Worm (Caenorhabditis elegans) whole organism, late embryonic: ENCODE data around the gene gem-1.

Source experiments
- C08G9.2 ChIP-seq: sonication (generic microtip); optimal IDR thresholded peaks from 2 replicates; lab custom pipeline; 2016; ENCODE audit warnings: mild to moderate bottlenecking, missing genetic modification characterization, moderate library complexity, missing compliant biosample characterization
- T23F11.4 ChIP-seq: fragments of 200-800 bp; sonication (Bioruptor generic); optimal IDR thresholded peaks from 2 replicates; lab custom pipeline; 2018; ENCODE audit warnings: mild to moderate bottlenecking, missing genetic modification characterization, missing compliant biosample characterization
- ama-1 ChIP-seq: fragments of 150-350 bp; optimal IDR thresholded peaks from 2 replicates; lab custom pipeline; 2014
- ceh-18 ChIP-seq: sonication (generic microtip); optimal IDR thresholded peaks from 2 replicates; lab custom pipeline; 2016; ENCODE audit warnings: missing genetic modification characterization, missing compliant biosample characterization
- ceh-19 ChIP-seq: fragments of 200-800 bp; sonication (Bioruptor generic); optimal IDR thresholded peaks from 2 replicates; lab custom pipeline; 2018; ENCODE audit warnings: mild to moderate bottlenecking, missing genetic modification characterization, missing compliant biosample characterization
- ceh-2 ChIP-seq: sonication (generic microtip); optimal IDR thresholded peaks from 2 replicates; lab custom pipeline; 2016; ENCODE audit warnings: missing genotype, missing genetic modification characterization, missing compliant biosample characterization
- ceh-30 ChIP-seq: fragments of 150-350 bp; optimal IDR thresholded peaks from 2 replicates; lab custom pipeline; 2014; ENCODE audit warnings: missing biosample characterization, missing genetic modification characterization
- ceh-34 ChIP-seq: sonication (generic microtip); optimal IDR thresholded peaks from 2 replicates; lab custom pipeline; 2016; ENCODE audit warnings: mild to moderate bottlenecking, missing genetic modification characterization, missing compliant biosample characterization
- ceh-48 ChIP-seq: sonication (generic microtip); optimal IDR thresholded peaks from 2 replicates; lab custom pipeline; 2016; ENCODE audit warnings: missing genetic modification characterization, inconsistent platforms, missing compliant biosample characterization
- ceh-9 ChIP-seq: sonication (generic microtip); optimal IDR thresholded peaks from 2 replicates; lab custom pipeline; 2016; ENCODE audit warnings: mild to moderate bottlenecking, missing genetic modification characterization, inconsistent platforms, missing compliant biosample characterization
- che-1 ChIP-seq: sonication (generic microtip); optimal IDR thresholded peaks from 2 replicates; lab custom pipeline; 2016; ENCODE audit warnings: mild to moderate bottlenecking, missing genetic modification characterization, missing compliant biosample characterization
- dmd-4 ChIP-seq: sonication (generic microtip); optimal IDR thresholded peaks from 2 replicates; lab custom pipeline; 2016; ENCODE audit warnings: borderline replicate concordance, missing genetic modification characterization, missing compliant biosample characterization
- elt-2 ChIP-seq: sonication (generic microtip); optimal IDR thresholded peaks from 2 replicates; lab custom pipeline; 2016; ENCODE audit warnings: missing genetic modification reagents, missing genetic modification characterization, missing compliant biosample characterization
- elt-4 ChIP-seq: sonication (generic microtip); optimal IDR thresholded peaks from 2 replicates; lab custom pipeline; 2016; ENCODE audit warnings: missing genetic modification characterization, missing compliant biosample characterization
- fax-1 ChIP-seq: sonication (generic microtip); optimal IDR thresholded peaks from 2 replicates; lab custom pipeline; 2016; ENCODE audit warnings: missing genotype, missing genetic modification characterization, missing compliant biosample characterization
- hlh-6 ChIP-seq: sonication (generic microtip); optimal IDR thresholded peaks from 2 replicates; lab custom pipeline; 2016; ENCODE audit warnings: missing genotype, missing genetic modification characterization, missing compliant biosample characterization
- hlh-8 ChIP-seq: sonication (generic microtip); optimal IDR thresholded peaks from 2 replicates; lab custom pipeline; 2016; ENCODE audit warnings: missing genotype, missing genetic modification characterization, missing compliant biosample characterization
- lim-6 ChIP-seq: sonication (generic microtip); optimal IDR thresholded peaks from 2 replicates; lab custom pipeline; 2016; ENCODE audit warnings: missing genetic modification characterization, missing compliant biosample characterization
- lin-11 ChIP-seq: fragments of 200-800 bp; sonication (Bioruptor generic); optimal IDR thresholded peaks from 2 replicates; lab custom pipeline; 2018; ENCODE audit warnings: mild to moderate bottlenecking, missing genetic modification characterization, missing compliant biosample characterization
- nhr-11 ChIP-seq: fragments of 150-350 bp; optimal IDR thresholded peaks from 2 replicates; lab custom pipeline; 2014; ENCODE audit warnings: missing biosample characterization, missing genetic modification characterization
- nhr-232 ChIP-seq: sonication (generic microtip); optimal IDR thresholded peaks from 2 replicates; lab custom pipeline; 2016; ENCODE audit warnings: missing genetic modification characterization, missing compliant biosample characterization
- npax-4 ChIP-seq: sonication (generic microtip); optimal IDR thresholded peaks from 2 replicates; lab custom pipeline; 2016; ENCODE audit warnings: missing genetic modification characterization, missing compliant biosample characterization
- odd-2 ChIP-seq: sonication (generic microtip); optimal IDR thresholded peaks from 2 replicates; lab custom pipeline; 2017; ENCODE audit warnings: antibody characterized with exemption, mild to moderate bottlenecking, missing genetic modification characterization, missing compliant biosample characterization
- pag-3 ChIP-seq: sonication (generic microtip); optimal IDR thresholded peaks from 2 replicates; lab custom pipeline; 2016; ENCODE audit warnings: missing compliant biosample characterization, missing genetic modification characterization, borderline replicate concordance
- pat-9 ChIP-seq: fragments of 200-800 bp; sonication (Bioruptor generic); optimal IDR thresholded peaks from 2 replicates; lab custom pipeline; 2018; ENCODE audit warnings: mild to moderate bottlenecking, missing genetic modification characterization, moderate library complexity, missing compliant biosample characterization
- pha-2 ChIP-seq: sonication (generic microtip); optimal IDR thresholded peaks from 2 replicates; lab custom pipeline; 2017; ENCODE audit warnings: mild to moderate bottlenecking, missing genetic modification characterization, missing compliant biosample characterization
- pqm-1 ChIP-seq: sonication (generic microtip); optimal IDR thresholded peaks from 2 replicates; lab custom pipeline; 2016; ENCODE audit warnings: missing genetic modification characterization, missing compliant biosample characterization
- ref-2 ChIP-seq: sonication (generic microtip); optimal IDR thresholded peaks from 2 replicates; lab custom pipeline; 2016; ENCODE audit warnings: missing genetic modification characterization, missing compliant biosample characterization
- rnt-1 ChIP-seq: sonication (generic microtip); optimal IDR thresholded peaks from 2 replicates; lab custom pipeline; 2016; ENCODE audit warnings: missing genetic modification characterization, missing compliant biosample characterization
- sdc-2 ChIP-seq: sonication (generic microtip); optimal IDR thresholded peaks from 2 replicates; lab custom pipeline; 2016; ENCODE audit warnings: missing genotype, missing genetic modification characterization, missing compliant biosample characterization
- sox-2 ChIP-seq: fragments of 200-800 bp; sonication (Bioruptor generic); IDR thresholded peaks from 2 replicates; pipeline ENCODE4 v1.3.6; 2022; ENCODE audit warnings: missing genetic modification reagents, missing genetic modification characterization, missing compliant biosample characterization
- syd-9 ChIP-seq: sonication (generic microtip); optimal IDR thresholded peaks from 2 replicates; lab custom pipeline; 2016; ENCODE audit warnings: mild to moderate bottlenecking, missing genetic modification characterization, moderate library complexity, missing compliant biosample characterization
- tbx-7 ChIP-seq: sonication (generic microtip); optimal IDR thresholded peaks from 2 replicates; lab custom pipeline; 2016; ENCODE audit warnings: missing genotype, missing genetic modification characterization, missing compliant biosample characterization
- ttx-3 ChIP-seq: sonication (generic microtip); optimal IDR thresholded peaks from 2 replicates; lab custom pipeline; 2016; ENCODE audit warnings: missing genetic modification reagents, missing genetic modification characterization, missing compliant biosample characterization
- unc-3 ChIP-seq, 2 experiments: fragments of 200-800 bp in 1 of 2; sonication (Bioruptor generic) in 1 of 2; sonication (generic microtip) in 1 of 2; conservative IDR thresholded peaks in 1 of 2; optimal IDR thresholded peaks in 1 of 2; 2 replicates each; pipeline versions ENCODE4 v1.3.6 to Lab custom; 2016 to 2022; ENCODE audit warnings: missing compliant biosample characterization in 2 of 2, missing genetic modification characterization in 2 of 2, missing genetic modification reagents in 1 of 2
- ztf-16 ChIP-seq: sonication (generic microtip); optimal IDR thresholded peaks from 2 replicates; lab custom pipeline; 2017; ENCODE audit warnings: missing genetic modification characterization, missing compliant biosample characterization

The gem-1 gene

DNA sequence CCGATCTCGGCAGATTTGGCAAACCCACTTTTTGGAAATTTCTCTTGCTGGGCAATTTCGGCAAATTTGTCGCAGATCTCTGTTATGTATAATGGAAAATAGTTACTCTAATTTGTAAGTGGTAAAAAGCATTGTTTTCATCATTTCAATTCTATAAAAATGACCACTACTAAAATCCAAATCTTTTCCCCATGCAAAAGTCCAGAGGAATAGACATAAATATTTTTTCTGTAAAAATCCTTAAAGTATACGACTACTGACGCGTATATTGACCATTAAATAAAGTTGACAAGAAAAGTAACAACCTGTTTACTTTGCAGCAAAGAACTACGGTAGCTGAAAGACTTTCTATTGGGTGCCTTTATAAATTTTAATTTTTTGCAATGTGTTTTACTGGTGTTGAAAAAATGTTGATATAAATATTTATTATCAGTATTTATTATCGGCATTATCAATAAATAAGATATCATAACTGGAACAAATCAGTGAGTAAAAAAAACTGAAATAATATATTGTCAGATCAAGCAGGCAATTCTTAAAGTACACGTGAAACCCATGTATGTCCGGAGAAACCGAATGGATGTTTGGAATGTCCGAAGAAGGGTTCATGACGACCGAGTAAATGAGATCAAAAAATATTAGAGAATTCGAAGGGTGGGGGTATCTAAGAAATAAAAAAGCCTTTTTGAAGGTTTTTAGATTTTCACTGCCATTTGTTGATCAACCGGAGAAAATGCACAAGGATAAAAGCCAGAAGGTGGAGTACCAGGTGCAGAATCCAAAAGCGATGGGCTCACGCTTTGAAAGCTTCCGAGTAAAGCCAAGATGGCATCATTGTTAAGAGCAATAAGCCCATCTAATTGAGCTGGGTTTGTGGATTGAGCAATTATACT is 27.3 kb downstream of the gem-1 start:
- no peak for TF ChIP-seq hlh-8 (tag; lab: Kevin White, UChicago)
- no peak for TF ChIP-seq ceh-9 (tag; lab: Kevin White, UChicago)
- TF ChIP-seq elt-2 = peak; percentile 12
- TF ChIP-seq ref-2 = no peak

- no peak for TF ChIP-seq pat-9 (tag; lab: Kevin White, UChicago)
- TF ChIP-seq, all 69 proteins: peak for 0
Observed at ce11 chrX:13348417-13348816, 28.4 kb downstream of the gem-1 start.

- no peak for TF ChIP-seq ref-2
- TF ChIP-seq ceh-18 (tag; lab: Kevin White, UChicago) = no peak
- TF ChIP-seq ceh-34 (tag; lab: Kevin White, UChicago) = no peak
- no peak for TF ChIP-seq hlh-6 (tag; lab: Kevin White, UChicago)
- no peak for TF ChIP-seq ttx-3 (tag; lab: Kevin White, UChicago)
- no peak for TF ChIP-seq ceh-2 (tag; lab: Kevin White, UChicago)
- TF ChIP-seq ceh-19 = no peak
- no peak for TF ChIP-seq elt-2
- TF ChIP-seq unc-3 (GFP tag; conservative IDR thresholded peaks at IDR 0.05; lab: Robert Waterston, UW) = no peak
- no peak for TF ChIP-seq unc-3 (tag; optimal IDR thresholded peaks at IDR 0.05; lab: Kevin White, UChicago)
- no peak for TF ChIP-seq lin-11 (tag; lab: Kevin White, UChicago)
- no peak for TF ChIP-seq lim-6
Observed at ce11 chrX:13347251-13347650, 29.5 kb downstream of the gem-1 start.

- TF ChIP-seq dmd-4 = no peak
- no peak for TF ChIP-seq ref-2
- no peak for TF ChIP-seq sdc-2 (tag; lab: Kevin White, UChicago)
- no peak for TF ChIP-seq ceh-34 (tag; lab: Kevin White, UChicago)
- no peak for TF ChIP-seq ceh-48 (tag; lab: Kevin White, UChicago)
- no peak for TF ChIP-seq tbx-7 (tag; lab: Kevin White, UChicago)
- TF ChIP-seq ztf-16 = no peak
- TF ChIP-seq T23F11.4 (GFP tag; lab: Kevin White, UChicago) = no peak
- no peak for TF ChIP-seq pha-2 (tag; lab: Kevin White, UChicago)
- no peak for TF ChIP-seq ama-1 (lab: Kevin White, UChicago)
- TF ChIP-seq elt-4 (tag; lab: Kevin White, UChicago) = no peak
- TF ChIP-seq C08G9.2 (tag; lab: Kevin White, UChicago) = no peak
Observed at ce11 chrX:13341853-13342252, 34.9 kb downstream of the gem-1 start.

DNA sequence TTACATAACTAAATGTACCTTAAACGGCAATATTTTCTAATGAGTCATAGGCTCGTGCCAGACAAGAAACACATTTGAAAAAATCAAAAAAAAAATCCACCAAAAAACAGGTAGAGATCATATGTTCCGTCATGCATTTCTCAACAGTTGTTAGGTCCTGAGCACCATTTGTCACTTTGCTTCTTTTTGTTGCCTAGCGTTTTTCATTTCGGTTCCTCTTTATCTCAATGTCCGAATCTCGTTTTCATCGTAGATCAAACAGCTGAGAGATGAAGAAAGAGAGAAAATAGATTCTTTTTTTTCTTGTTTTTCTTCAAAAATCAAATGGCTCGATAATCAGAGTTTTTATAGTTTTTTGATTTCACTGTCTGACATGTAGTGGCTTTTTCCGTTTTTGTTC is 35.8 kb downstream of the gem-1 start:
- TF ChIP-seq ceh-30 (no peak), pag-3 (tag; lab: Kevin White, UChicago) (no peak), ttx-3 (tag; lab: Kevin White, UChicago) (no peak), ceh-18 (tag; lab: Kevin White, UChicago) (peak; percentile 42)

DNA sequence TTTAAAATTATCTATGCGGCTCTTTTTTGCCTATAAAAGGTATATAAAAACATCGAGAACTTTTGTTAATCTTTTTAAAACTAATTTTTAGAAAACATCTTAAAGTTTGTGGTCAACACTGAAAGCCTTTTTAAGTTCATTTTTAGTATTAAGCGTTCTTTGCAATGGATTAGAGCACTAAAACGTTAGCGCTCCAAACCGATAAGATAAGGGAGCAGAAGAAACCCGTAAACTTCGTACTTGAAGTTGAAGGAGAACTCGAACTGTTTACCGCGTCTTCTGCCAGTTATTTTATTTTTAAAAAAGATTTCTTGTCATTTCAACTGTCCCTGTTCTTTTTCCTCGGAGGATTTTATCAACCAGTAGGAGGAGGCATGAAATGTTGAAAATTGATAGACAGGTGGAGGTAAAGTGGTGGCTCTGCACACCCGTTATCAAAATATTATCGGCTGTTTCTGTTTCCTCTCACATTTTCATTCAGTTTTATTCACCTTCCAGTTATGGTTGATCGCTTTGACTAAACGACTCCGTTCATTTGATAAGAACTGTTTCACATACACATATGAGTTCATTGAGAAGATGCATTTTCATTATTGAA is 37.7 kb downstream of the gem-1 start:
- TF ChIP-seq ama-1 (lab: Kevin White, UChicago) = no peak
- no peak for TF ChIP-seq che-1 (tag; lab: Kevin White, UChicago)
- TF ChIP-seq syd-9 (tag; lab: Kevin White, UChicago) = no peak
- no peak for TF ChIP-seq odd-2 (tag; lab: Kevin White, UChicago)
- TF ChIP-seq ztf-16 = no peak
- no peak for TF ChIP-seq fax-1
- no peak for TF ChIP-seq npax-4 (tag; lab: Kevin White, UChicago)
- no peak for TF ChIP-seq lin-11 (tag; lab: Kevin White, UChicago)
- no peak for TF ChIP-seq rnt-1 (tag; lab: Kevin White, UChicago)
- no peak for TF ChIP-seq nhr-232 (tag; lab: Kevin White, UChicago)
- no peak for TF ChIP-seq pqm-1 (tag; lab: Kevin White, UChicago)
- no peak for TF ChIP-seq sox-2
- no peak for TF ChIP-seq nhr-11 (tag; lab: Kevin White, UChicago)
- TF ChIP-seq ref-2 = no peak
- no peak for TF ChIP-seq ceh-2 (tag; lab: Kevin White, UChicago)
- TF ChIP-seq, all 69 proteins: peak for 0
